Fruit fly (Drosophila melanogaster): Measurements from ENCODE around the gene CG13795.

dm6 chr2L:7744208-7744607, 18.1 kb upstream of the CG13795 start:
- TF ChIP-seq CG8478 (optimal IDR thresholded peaks at IDR 0.05) (no peak), pan (optimal IDR thresholded peaks at IDR 0.05) (no peak)
